Fruit fly (Drosophila melanogaster): Measurements from ENCODE around the gene CG12316.

Gene CG12316

dm6 chr3L:15113257-15113656, 23.5 kb downstream of the CG12316 start, which contains the start of gene CG13458 (continued):
- TF ChIP-seq luna (GFP tag; optimal IDR thresholded peaks at IDR 0.05) = no peak
- no peak for TF ChIP-seq Fer2 (tag; optimal IDR thresholded peaks at IDR 0.05)

- no peak for TF ChIP-seq CG8478 (optimal IDR thresholded peaks at IDR 0.05)
- TF ChIP-seq Usf (GFP tag; optimal IDR thresholded peaks at IDR 0.05) = no peak
- TF ChIP-seq CG17612 (GFP tag; IDR thresholded peaks at IDR 0.05) = no peak
- TF ChIP-seq Sry-β (GFP tag; optimal IDR thresholded peaks at IDR 0.05) = peak; percentile 68
- peak; percentile 12 for TF ChIP-seq CG18262 (tag; optimal IDR thresholded peaks at IDR 0.05)
- TF ChIP-seq MESR4 (GFP tag; optimal IDR thresholded peaks at IDR 0.05) = no peak
- TF ChIP-seq kah (GFP tag; optimal IDR thresholded peaks at IDR 0.05) = no peak
- no peak for TF ChIP-seq CG14710 (tag; optimal IDR thresholded peaks at IDR 0.05)
- no peak for TF ChIP-seq CG9609 (GFP tag; optimal IDR thresholded peaks at IDR 0.05)
- TF ChIP-seq Ets65A (GFP tag) = peak; percentile 20
- no peak for TF ChIP-seq CG31365 (tag; optimal IDR thresholded peaks at IDR 0.05)
- no peak for TF ChIP-seq CG8089 (GFP tag; optimal IDR thresholded peaks at IDR 0.05)
- TF ChIP-seq YL-1 (GFP tag; optimal IDR thresholded peaks at IDR 0.05) = no peak
- TF ChIP-seq HHEX (GFP tag; optimal IDR thresholded peaks at IDR 0.05) = no peak
- TF ChIP-seq gro (GFP tag; optimal IDR thresholded peaks at IDR 0.05) = no peak
- no peak for TF ChIP-seq CG7372 (GFP tag; IDR thresholded peaks at IDR 0.05)
- TF ChIP-seq fd64A (GFP tag; optimal IDR thresholded peaks at IDR 0.05) = no peak
- TF ChIP-seq Nf-YC (tag; optimal IDR thresholded peaks at IDR 0.05) = no peak
- no peak for TF ChIP-seq HmgZ (tag; optimal IDR thresholded peaks at IDR 0.05)
- no peak for TF ChIP-seq gem (tag; optimal IDR thresholded peaks at IDR 0.05)
- TF ChIP-seq crol (GFP tag; IDR thresholded peaks at IDR 0.05) = no peak
- TF ChIP-seq nerfin-1 (tag; optimal IDR thresholded peaks at IDR 0.05) = no peak
- TF ChIP-seq amos (GFP tag; IDR thresholded peaks at IDR 0.05; ENCODE audit: partially characterized antibody) = no peak
- TF ChIP-seq CG3995 (GFP tag; optimal IDR thresholded peaks at IDR 0.05) = no peak
- no peak for TF ChIP-seq CG12155 (GFP tag; optimal IDR thresholded peaks at IDR 0.05)
Measured at dm6 chr3L:15108948-15109347, 27.8 kb downstream of the CG12316 start.

- peak; percentile 37; the same call in 1 of the 3 replicates for TF ChIP-seq z (GFP tag; IDR thresholded peaks at IDR 0.05)
- TF ChIP-seq Hmx (GFP tag; optimal IDR thresholded peaks at IDR 0.05) = no peak
- TF ChIP-seq CG12942 (GFP tag; optimal IDR thresholded peaks at IDR 0.05) = no peak
- TF ChIP-seq trh (GFP tag; optimal IDR thresholded peaks at IDR 0.05) = no peak
- no peak for TF ChIP-seq CG13296 (GFP tag; optimal IDR thresholded peaks at IDR 0.05)
- TF ChIP-seq ase (GFP tag; IDR thresholded peaks at IDR 0.05) = no peak
- TF ChIP-seq CG4360 (GFP tag; IDR thresholded peaks at IDR 0.05) = no peak
- TF ChIP-seq gcm (GFP tag; optimal IDR thresholded peaks at IDR 0.05) = no peak
Measured at dm6 chr3L:15108524-15108923, 28.2 kb downstream of the CG12316 start.

DNA sequence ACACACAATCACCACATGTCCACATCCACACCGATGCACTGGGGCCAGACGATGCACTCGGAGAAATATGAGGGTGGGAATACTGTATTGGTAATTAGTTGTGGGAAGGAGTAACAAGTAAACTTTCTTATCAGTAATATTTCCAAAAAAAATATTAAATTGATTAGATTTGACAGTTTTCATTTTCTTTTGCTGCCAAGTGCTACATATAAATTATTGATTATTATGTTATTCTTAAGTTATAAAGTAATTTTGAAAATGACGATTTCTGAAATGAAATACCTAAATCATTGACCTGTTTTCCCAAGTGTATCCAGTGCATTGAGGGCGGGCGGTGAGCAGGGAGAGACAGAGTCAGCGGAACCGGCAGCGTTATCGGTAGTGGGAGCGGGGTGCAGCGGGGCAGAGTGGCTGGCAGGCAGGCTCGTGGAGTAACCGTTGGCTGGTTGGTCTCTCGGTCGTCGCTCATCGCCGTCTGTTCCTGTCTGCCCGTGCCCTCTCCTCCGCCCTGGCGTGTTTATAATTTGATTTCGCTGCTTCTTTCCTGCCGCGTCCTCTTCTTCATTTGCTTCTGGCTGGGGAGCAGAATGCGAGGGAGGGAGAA, 28.9 kb downstream of the CG12316 start:
- TF ChIP-seq CG6813 (GFP tag; optimal IDR thresholded peaks at IDR 0.05) = peak; percentile 47
- no peak for TF ChIP-seq CG12659 (GFP tag; optimal IDR thresholded peaks at IDR 0.05)
- peak; percentile 14 for TF ChIP-seq Max (GFP tag; optimal IDR thresholded peaks at IDR 0.05)
- TF ChIP-seq CG4404 (GFP tag; IDR thresholded peaks at IDR 0.05) = no peak
- TF ChIP-seq CG12769 (tag; optimal IDR thresholded peaks at IDR 0.05) = no peak
- TF ChIP-seq org-1 (GFP tag; optimal IDR thresholded peaks at IDR 0.05) = peak; percentile 46
- TF ChIP-seq insv (GFP tag; optimal IDR thresholded peaks at IDR 0.05) = no peak
- no peak for TF ChIP-seq CG4707 (GFP tag; optimal IDR thresholded peaks at IDR 0.05)
- no peak for TF ChIP-seq mirr (GFP tag; optimal IDR thresholded peaks at IDR 0.05)
- no peak for TF ChIP-seq tna (GFP tag; IDR thresholded peaks at IDR 0.05; ENCODE audit: partially characterized antibody)
- TF ChIP-seq CG4617 (GFP tag; optimal IDR thresholded peaks at IDR 0.05; ENCODE audit: borderline replicate concordance) = no peak
- TF ChIP-seq crol (GFP tag; IDR thresholded peaks at IDR 0.05) = peak; percentile 84
- no peak for TF ChIP-seq fru (optimal IDR thresholded peaks at IDR 0.05)
- TF ChIP-seq Dfd (GFP tag; optimal IDR thresholded peaks at IDR 0.05) = no peak
- peak; percentile 76 for TF ChIP-seq CG17829 (tag; optimal IDR thresholded peaks at IDR 0.05)
